Fruit fly (Drosophila melanogaster): ENCODE results near the gene N.

The N gene

DNA sequence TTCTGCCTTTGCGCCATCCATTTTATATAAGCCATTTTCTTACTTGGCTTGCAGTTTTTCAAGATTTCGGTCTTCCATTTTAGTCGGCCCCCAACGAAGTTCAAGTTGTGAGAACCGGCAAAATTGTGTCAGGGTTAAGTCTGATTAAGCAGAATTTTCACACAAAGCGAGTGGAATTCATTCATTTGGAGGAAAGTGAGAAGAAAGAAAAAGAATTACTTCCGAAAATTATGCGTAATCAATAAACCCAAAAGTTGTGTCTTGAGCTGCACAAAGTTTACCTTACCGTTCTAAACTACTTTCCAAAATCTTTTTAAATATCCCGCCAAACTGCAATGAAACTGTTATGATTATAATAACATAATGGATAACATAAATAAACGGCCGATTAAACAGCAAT is 39.7 kb downstream of the N start, which contains the start of gene Fcp3C:
Gene Fcp3C, minus strand, starts transcription at position 101 of the 400 bp plus-strand sequence.
- TF ChIP-seq CG8478 (optimal IDR thresholded peaks at IDR 0.05) (no peak), CTCF (optimal IDR thresholded peaks at IDR 0.05) (no peak)

DNA sequence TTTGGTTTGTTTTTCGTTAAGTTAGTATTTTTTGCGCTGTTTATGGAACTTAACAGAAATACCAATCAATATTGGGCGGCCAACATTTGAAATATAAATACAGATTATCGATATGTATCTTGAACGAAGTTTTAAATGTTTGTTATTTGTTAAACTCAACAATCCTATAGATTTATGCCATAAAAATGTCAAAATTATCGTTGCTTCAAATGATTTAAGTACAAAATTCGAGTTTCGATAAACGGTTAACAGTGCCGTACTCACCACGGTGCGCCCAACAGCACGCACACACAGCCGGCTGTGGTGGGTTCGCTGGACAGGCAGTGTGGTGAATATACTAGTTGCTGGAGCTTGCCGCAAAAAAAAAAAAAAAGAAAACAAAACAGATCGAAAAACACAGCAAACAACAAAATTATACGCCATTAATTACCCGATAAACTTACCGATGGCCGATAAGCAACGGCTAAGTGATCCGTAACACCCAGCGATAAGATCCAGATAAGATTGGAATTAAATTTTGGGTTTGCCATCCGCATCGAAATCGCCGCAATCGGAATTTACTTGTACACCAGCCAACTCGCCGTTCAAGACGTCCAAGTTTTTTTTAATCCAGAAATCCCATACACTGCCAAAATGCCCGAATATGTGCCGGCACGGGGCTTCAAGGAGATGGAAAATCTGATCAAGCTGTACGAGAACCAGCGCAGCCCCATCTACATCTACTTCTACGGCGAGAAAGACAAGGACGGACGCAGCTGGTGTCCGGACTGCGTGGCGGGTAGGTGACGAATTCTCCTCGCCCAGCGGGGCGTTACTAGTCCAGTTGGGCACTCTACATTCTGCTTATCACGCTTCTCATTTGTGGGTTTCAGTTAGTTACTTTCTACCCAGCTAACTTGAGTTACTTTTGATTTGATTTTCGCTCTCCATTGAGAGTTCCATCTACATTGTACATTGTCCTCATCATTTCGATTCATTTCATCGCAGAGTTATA is 40.5 kb downstream of the N start, which contains the start of gene CG3939:
Gene CG3939, plus strand, starts transcription at position 138 of the 994 bp plus-strand sequence.
- TF ChIP-seq CTCF (optimal IDR thresholded peaks at IDR 0.05) = peak in 1 of 2 experiments; percentile 15
- no peak for TF ChIP-seq CG8478 (optimal IDR thresholded peaks at IDR 0.05)

DNA sequence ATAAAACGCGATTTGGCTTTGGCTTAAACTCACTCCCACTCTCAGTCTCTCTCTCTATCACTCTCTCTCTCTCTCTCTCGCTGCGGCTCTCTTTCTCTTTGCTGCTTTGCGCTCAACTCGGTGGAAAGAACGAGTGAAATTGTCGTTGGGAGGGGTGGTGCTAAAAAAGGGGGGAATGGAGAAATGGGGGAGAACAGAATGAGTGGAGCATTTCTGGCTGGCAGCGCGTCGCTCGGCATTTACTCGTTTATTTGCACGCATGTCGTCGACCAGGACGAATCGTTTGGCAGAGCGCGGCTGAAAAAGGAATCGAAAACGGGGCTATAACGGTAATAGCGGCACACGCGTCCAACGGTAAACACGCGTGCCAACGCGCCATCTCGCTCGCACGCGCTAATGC is 41.5 kb downstream of the N start, which contains the start of gene dnc:
Gene dnc, plus strand, starts transcription at position 248 of the 400 bp plus-strand sequence.
- TF ChIP-seq CG8478 (optimal IDR thresholded peaks at IDR 0.05) = no peak
- TF ChIP-seq CTCF (optimal IDR thresholded peaks at IDR 0.05) = no peak

DNA sequence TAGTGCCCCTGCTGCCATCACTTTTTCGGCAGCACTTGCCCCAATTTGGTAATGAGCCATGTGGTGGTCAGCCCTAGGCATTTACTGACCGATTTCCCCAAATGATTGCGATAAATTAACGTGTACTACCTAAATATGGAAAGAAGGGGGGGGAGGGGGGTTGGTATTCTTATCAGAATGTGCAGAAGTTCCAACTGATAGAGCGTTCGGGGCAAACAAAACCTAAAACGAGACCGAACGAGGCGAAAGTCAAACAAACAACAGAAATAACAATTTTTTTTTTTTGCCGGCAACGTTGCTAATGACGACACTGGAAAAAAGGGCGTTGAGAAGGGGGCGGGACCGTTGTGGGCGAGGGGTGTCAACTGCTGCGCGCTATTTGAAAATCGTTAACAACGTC is 51.9 kb downstream of the N start:
- TF ChIP-seq CG8478 (optimal IDR thresholded peaks at IDR 0.05) (no peak), CTCF (optimal IDR thresholded peaks at IDR 0.05) (no peak)

DNA sequence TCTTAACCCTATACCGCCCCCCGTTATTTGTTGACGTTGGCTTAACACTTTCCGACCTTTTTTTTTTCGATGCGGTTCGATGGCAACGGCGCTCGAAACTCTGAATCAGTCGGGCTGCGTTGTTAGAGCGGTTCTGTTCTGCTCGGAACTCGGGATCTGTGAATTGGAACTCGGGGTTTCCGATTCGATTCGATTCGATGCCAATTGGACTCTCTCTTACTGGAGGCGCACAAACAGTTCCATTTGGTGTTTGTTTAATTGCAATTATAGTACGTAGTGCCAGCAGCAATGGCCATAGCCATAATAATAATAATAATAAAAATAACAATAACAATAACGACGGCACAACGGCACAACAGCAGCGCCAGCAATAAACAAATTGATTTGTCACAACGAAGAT is 52.9 kb downstream of the N start:
- TF ChIP-seq CTCF (optimal IDR thresholded peaks at IDR 0.05) = no peak
- no peak for TF ChIP-seq CG8478 (optimal IDR thresholded peaks at IDR 0.05)

DNA sequence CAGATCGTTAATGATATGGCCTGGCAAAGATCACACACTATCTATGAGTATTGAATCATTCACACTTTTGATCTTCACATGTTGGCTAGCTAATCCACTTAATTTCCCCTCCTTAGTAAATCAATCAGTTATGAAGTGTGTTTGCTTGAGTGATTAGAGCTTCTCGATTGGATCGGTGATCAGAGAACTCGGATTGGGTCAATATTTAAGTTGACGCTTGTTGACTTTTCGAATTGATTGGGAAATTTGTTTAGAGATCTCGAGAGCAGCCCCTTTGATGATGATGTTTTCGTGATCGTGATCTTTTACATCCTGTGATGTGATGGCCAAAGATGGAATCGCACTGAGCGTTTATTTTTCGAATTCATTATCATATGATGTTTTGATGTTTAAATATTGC is 53.7 kb downstream of the N start:
- TF ChIP-seq CTCF (optimal IDR thresholded peaks at IDR 0.05) = no peak
- TF ChIP-seq CG8478 (optimal IDR thresholded peaks at IDR 0.05) = no peak

DNA sequence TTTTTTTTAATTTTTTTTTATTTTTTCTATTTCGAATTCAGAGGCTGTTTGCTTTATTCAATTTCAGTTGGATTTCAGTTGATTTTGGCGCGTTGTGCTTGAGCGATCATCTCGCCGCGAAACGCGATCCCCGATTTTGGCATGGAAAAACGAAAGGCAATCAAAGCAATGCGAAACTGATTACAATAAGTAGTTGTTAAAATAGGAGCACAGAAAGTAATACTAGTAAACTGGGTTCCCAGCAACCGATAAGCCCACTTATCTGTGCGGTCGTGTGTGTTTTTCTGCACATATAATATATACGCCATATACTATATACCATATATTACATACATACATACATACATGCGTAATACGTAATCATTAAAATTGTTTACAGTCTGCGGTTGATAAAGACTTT is 54.5 kb downstream of the N start:
- TF ChIP-seq CG8478 (optimal IDR thresholded peaks at IDR 0.05) = no peak
- no peak for TF ChIP-seq CTCF (optimal IDR thresholded peaks at IDR 0.05)

DNA sequence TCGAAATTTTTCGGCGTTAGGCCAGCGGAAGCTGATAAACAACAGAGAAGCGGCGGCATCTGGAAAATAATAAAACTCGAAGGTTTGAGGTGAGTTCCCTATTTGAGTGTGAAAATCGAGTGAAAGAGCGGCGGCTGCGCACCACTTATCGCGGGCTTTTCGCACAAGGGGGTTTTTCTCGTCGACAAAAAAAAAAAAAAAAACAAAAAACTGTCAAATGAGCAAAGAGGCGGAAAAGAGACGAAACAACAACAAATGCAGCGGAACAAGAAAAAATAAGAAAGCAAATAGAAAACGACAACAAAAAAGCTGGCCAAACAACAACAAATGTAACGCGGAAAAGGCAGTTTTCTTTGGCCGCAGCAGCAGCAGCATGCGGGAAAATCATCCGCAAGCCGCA is 55.1 kb downstream of the N start:
- TF ChIP-seq CG8478 (optimal IDR thresholded peaks at IDR 0.05) (no peak), CTCF (optimal IDR thresholded peaks at IDR 0.05) (no peak)

DNA sequence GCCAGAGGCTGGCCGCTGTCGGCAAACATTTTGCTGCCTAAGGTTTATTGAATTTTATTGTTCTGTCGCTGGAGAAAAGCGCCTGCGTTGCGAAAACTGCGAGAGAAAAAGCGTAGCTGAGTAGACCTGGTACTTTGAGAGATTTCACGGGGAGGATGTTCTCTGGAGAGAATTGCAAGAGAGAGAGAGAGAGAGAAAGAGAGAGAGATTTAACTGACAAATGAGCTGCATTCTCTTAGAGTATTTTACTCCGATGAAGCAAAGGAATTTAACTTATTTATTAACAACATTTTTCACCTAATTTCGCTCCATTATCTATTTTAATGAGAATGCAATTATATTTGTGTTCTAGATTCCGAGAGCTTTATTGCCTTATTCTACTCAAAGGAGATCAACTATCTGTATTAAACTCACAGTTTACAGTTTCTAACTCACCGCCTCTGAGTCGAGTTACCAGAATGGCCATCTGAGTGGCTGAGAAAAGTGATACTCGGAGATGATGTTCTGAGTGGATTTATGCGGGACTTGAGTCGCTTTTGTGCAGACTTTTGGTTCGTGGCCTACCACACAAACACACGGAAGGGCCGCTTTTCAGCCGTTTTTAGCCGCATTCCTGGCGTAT is 56.3 kb downstream of the N start:
- no peak for TF ChIP-seq CG8478 (optimal IDR thresholded peaks at IDR 0.05)
- no peak for TF ChIP-seq CTCF (optimal IDR thresholded peaks at IDR 0.05)

DNA sequence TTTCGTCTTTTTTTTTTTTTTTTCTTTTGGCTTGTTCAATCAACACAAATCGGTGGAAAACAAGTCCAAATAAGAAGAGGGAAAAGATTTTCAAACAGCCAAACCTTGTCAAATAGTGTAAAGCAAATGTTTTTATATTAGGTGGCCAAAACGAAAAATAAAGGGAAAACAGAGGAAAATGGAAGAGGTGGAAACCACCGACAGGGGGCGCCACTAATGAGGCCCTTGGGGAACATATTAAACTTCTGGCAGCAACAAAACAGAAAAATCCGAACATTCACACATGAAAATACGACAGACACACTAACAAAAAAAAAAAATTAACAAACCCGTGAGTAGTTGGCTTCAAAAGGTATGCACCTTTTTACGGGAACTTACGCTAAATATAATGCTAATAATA is 57.6 kb downstream of the N start:
- TF ChIP-seq CG8478 (optimal IDR thresholded peaks at IDR 0.05) (no peak), CTCF (optimal IDR thresholded peaks at IDR 0.05) (peak; percentile 48 to 68)

DNA sequence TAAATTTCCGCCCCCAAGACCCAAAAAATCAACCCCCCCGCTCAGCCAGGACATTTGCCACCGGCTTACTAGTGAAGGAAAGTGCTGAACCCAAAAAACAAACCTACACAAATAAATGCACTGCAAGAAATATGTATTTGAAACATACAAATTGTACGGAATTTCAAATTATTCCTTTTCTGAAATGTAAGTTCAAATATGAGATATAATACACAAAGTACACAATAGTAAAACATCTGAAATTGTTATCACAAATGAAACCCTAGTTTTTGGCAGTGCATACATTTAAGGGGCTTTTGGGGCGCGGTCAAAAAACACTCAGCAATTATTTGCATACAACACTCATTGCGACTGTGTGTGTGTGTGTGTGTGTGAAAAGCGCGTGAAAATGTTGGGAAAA is 59.1 kb downstream of the N start:
- TF ChIP-seq CG8478 (optimal IDR thresholded peaks at IDR 0.05) (no peak), CTCF (optimal IDR thresholded peaks at IDR 0.05) (no peak)

DNA sequence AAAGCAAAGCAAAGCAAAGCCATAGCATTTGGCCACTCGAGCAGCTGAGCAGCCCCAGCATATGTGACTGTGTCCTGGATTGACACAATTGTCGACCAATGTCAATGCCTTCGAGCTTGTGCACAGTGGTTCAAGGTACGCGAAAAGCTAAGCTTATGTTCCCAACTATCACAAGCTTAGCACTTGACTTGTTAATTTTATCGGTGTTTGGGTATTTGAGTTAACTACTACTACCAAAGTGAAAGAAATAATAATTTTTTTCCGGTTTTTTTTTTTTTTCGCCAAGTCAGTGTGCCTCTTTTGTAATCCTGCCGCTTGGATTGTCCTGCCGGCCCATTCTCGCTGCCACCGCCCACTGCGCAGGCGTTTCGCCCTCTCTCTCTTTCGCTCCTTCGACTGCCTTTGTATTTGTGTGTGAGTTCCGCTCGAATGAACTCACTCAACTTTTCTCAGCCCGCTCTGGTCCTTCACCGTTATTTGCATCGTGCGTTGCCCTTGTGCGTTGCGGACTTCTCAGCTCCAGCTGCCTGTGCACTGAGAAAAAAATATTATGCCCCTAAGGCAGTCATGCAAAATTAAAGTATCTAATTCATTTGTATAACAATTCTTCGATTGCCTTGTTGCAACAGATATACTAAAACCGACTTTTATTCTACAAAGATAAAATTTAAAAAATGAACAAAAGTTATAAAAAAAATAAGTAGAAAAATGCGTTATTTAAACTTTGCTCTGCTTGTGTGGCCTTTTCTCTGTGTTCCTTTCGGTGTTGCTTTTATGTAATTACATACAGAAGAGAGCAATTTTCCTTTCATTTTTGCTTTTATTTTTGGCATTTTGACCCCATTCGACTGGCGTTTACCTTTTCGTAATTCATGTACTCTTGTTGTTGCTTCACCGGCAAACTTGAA is 71.5 kb downstream of the N start:
- TF ChIP-seq CTCF (optimal IDR thresholded peaks at IDR 0.05) (no peak), CG8478 (optimal IDR thresholded peaks at IDR 0.05) (no peak)
